Worm (Caenorhabditis elegans) whole organism, L4 larva: ENCODE data around the gene tatn-1.
A peak's percentile ranks its signal among the peaks of the same experiment; 100 is the strongest.

Experiments used
- F10B5.3 ChIP-seq: sonication (generic microtip); optimal IDR thresholded peaks from 2 replicates; lab custom pipeline; 2016; ENCODE audit warnings: mild to moderate bottlenecking, missing genetic modification characterization, missing compliant biosample characterization
- F26F4.8 ChIP-seq: fragments of 200-800 bp; sonication (Bioruptor generic); conservative IDR thresholded peaks from 2 replicates; pipeline ENCODE4 v1.3.6; 2022; ENCODE audit warnings: missing genetic modification characterization, missing compliant biosample characterization
- F49E8.2 ChIP-seq: sonication (generic microtip); optimal IDR thresholded peaks from 2 replicates; lab custom pipeline; 2016; ENCODE audit warnings: missing compliant biosample characterization, mild to moderate bottlenecking, missing genetic modification characterization, borderline replicate concordance
- R02D3.7 ChIP-seq: fragments of 150-350 bp; sonication (generic microtip); optimal IDR thresholded peaks from 3 replicates; lab custom pipeline; 2014; ENCODE audit warnings: missing biosample characterization, missing genetic modification characterization
- Y105C5A.15 ChIP-seq: fragments of 200-800 bp; sonication (Bioruptor generic); IDR thresholded peaks from 2 replicates; pipeline ENCODE4 v1.3.6; 2022; ENCODE audit warnings: missing genetic modification characterization, missing compliant biosample characterization
- ZK546.5 ChIP-seq, 2 experiments: sonication (generic microtip); optimal IDR thresholded peaks; 2 replicates each; lab custom pipeline; 2017; ENCODE audit warnings: missing biosample characterization in 2 of 2, missing genetic modification characterization in 2 of 2
- aha-1 ChIP-seq: fragments of 150-350 bp; peaks from one replicate; lab custom pipeline; 2014; ENCODE audit warnings: missing biosample characterization, missing genetic modification characterization
- aly-2 ChIP-seq: sonication (generic microtip); optimal IDR thresholded peaks from 2 replicates; lab custom pipeline; 2018; ENCODE audit warnings: missing biosample characterization, missing genetic modification characterization
- ama-1 ChIP-seq: fragments of 150-350 bp; optimal IDR thresholded peaks from 2 replicates; lab custom pipeline; 2014; ENCODE audit warnings: inconsistent platforms, mixed read lengths
- attf-4 ChIP-seq: sonication (generic microtip); optimal IDR thresholded peaks from 3 replicates; lab custom pipeline; 2017; ENCODE audit warnings: missing biosample characterization, missing genetic modification characterization
- ceh-44 ChIP-seq: fragments of 200-800 bp; sonication (Bioruptor generic); IDR thresholded peaks from 2 replicates; pipeline ENCODE4 v1.3.6; 2022; ENCODE audit warnings: missing genetic modification reagents, missing genetic modification characterization, missing compliant biosample characterization
- ceh-62 ChIP-seq: sonication (generic microtip); optimal IDR thresholded peaks from 2 replicates; lab custom pipeline; 2017; ENCODE audit warnings: missing biosample characterization, missing genetic modification characterization
- ctbp-1 ChIP-seq: fragments of 200-800 bp; sonication (Bioruptor generic); IDR thresholded peaks from 2 replicates; pipeline ENCODE4 v1.3.6; 2022; ENCODE audit warnings: missing genetic modification reagents, missing genetic modification characterization, missing compliant biosample characterization
- daf-8 ChIP-seq: fragments of 200-800 bp; sonication (Bioruptor generic); IDR thresholded peaks from 2 replicates; pipeline ENCODE4 v1.3.6; 2022; ENCODE audit warnings: missing genetic modification characterization, missing compliant biosample characterization
- dmd-8 ChIP-seq: fragments of 200-800 bp; sonication (Bioruptor generic); IDR thresholded peaks from 2 replicates; pipeline ENCODE4 v1.3.6; 2022; ENCODE audit warnings: missing genetic modification characterization, missing compliant biosample characterization
- dmd-9 ChIP-seq: fragments of 200-800 bp; sonication (Bioruptor generic); IDR thresholded peaks from 2 replicates; pipeline ENCODE4 v1.3.6; 2022; ENCODE audit warnings: missing genetic modification reagents, missing genetic modification characterization, missing compliant biosample characterization
- dpl-1 ChIP-seq: fragments of 150-350 bp; optimal IDR thresholded peaks from 2 replicates; lab custom pipeline; 2014; ENCODE audit warnings: missing biosample characterization, missing genetic modification reagents, missing genetic modification characterization
- dve-1 ChIP-seq: sonication (generic microtip); optimal IDR thresholded peaks from 2 replicates; lab custom pipeline; 2017; ENCODE audit warnings: antibody characterized with exemption, mild to moderate bottlenecking, missing genetic modification characterization, missing compliant biosample characterization; ENCODE audit not compliant: insufficient read depth
- egl-27 ChIP-seq: sonication (generic microtip); optimal IDR thresholded peaks from 3 replicates; lab custom pipeline; 2017; ENCODE audit warnings: missing biosample characterization, missing genetic modification reagents, missing genetic modification characterization
- egl-43 ChIP-seq: fragments of 200-800 bp; sonication (Bioruptor generic); IDR thresholded peaks from 2 replicates; pipeline ENCODE4 v1.3.6; 2022; ENCODE audit warnings: missing genetic modification reagents, missing genetic modification characterization, missing compliant biosample characterization
- gei-8 ChIP-seq: fragments of 200-800 bp; sonication (Bioruptor generic); optimal IDR thresholded peaks from 2 replicates; lab custom pipeline; 2018; ENCODE audit warnings: mild to moderate bottlenecking, missing genetic modification characterization, missing compliant biosample characterization
- hlh-11 ChIP-seq: fragments of 200-800 bp; sonication (Bioruptor generic); optimal IDR thresholded peaks from 2 replicates; lab custom pipeline; 2018; ENCODE audit warnings: mild to moderate bottlenecking, missing genetic modification characterization, missing compliant biosample characterization
- jun-1 ChIP-seq: fragments of 150-350 bp; optimal IDR thresholded peaks from 2 replicates; lab custom pipeline; 2014; ENCODE audit warnings: missing biosample characterization, missing genetic modification reagents, missing genetic modification characterization
- lin-1 ChIP-seq: fragments of 200-800 bp; sonication (Bioruptor generic); IDR thresholded peaks from 2 replicates; pipeline ENCODE4 v1.3.6; 2022; ENCODE audit warnings: missing genetic modification reagents, missing genetic modification characterization, missing compliant biosample characterization
- lin-13 ChIP-seq: fragments of 150-350 bp; optimal IDR thresholded peaks from 2 replicates; lab custom pipeline; 2014; ENCODE audit warnings: missing biosample characterization, missing genetic modification reagents, missing genetic modification characterization
- lin-15B ChIP-seq: fragments of 150-350 bp; sonication (generic microtip); optimal IDR thresholded peaks from 3 replicates; lab custom pipeline; 2014; ENCODE audit warnings: missing biosample characterization, missing genetic modification characterization
- lin-38 ChIP-seq: fragments of 200-800 bp; sonication (Bioruptor generic); IDR thresholded peaks from 2 replicates; pipeline ENCODE4 v1.3.6; 2022; ENCODE audit warnings: missing genetic modification reagents, missing genetic modification characterization, missing compliant biosample characterization
- lin-39 ChIP-seq: fragments of 150-350 bp; optimal IDR thresholded peaks from 2 replicates; lab custom pipeline; 2014; ENCODE audit warnings: missing biosample characterization, missing genetic modification reagents, missing genetic modification characterization
- madf-9 ChIP-seq: fragments of 200-800 bp; sonication (Bioruptor generic); conservative IDR thresholded peaks from 2 replicates; pipeline ENCODE4 v1.3.6; 2022; ENCODE audit warnings: missing genetic modification reagents, missing genetic modification characterization, missing compliant biosample characterization
- mdt-29 ChIP-seq: fragments of 200-800 bp; sonication (Bioruptor generic); IDR thresholded peaks from 2 replicates; pipeline ENCODE4 v1.3.6; 2022; ENCODE audit warnings: missing genetic modification reagents, missing genetic modification characterization, missing compliant biosample characterization
- mep-1 ChIP-seq: fragments of 150-350 bp; sonication (generic microtip); optimal IDR thresholded peaks from 3 replicates; lab custom pipeline; 2014; ENCODE audit warnings: missing biosample characterization, missing genetic modification characterization
- mxl-2 ChIP-seq: fragments of 200-800 bp; sonication (Bioruptor generic); conservative IDR thresholded peaks from 2 replicates; pipeline ENCODE4 v1.3.6; 2022; ENCODE audit warnings: missing genetic modification reagents, missing genetic modification characterization, missing compliant biosample characterization
- nhr-102 ChIP-seq: sonication (generic microtip); optimal IDR thresholded peaks from 2 replicates; lab custom pipeline; 2016; ENCODE audit warnings: mild to moderate bottlenecking, missing genetic modification characterization, moderate library complexity, missing compliant biosample characterization
- nhr-25 ChIP-seq: sonication (generic microtip); optimal IDR thresholded peaks from 2 replicates; lab custom pipeline; 2017; ENCODE audit warnings: missing genetic modification characterization, mild to moderate bottlenecking, missing compliant biosample characterization, antibody characterized with exemption, moderate library complexity, borderline replicate concordance; ENCODE audit not compliant: insufficient read depth
- nhr-28 ChIP-seq: fragments of 150-350 bp; optimal IDR thresholded peaks from 2 replicates; lab custom pipeline; 2014; ENCODE audit warnings: missing biosample characterization, missing genetic modification characterization
- nhr-76 ChIP-seq: fragments of 150-350 bp; optimal IDR thresholded peaks from 2 replicates; lab custom pipeline; 2014; ENCODE audit warnings: missing biosample characterization, missing genetic modification characterization
- nhr-77 ChIP-seq: fragments of 150-350 bp; optimal IDR thresholded peaks from 2 replicates; lab custom pipeline; 2014; ENCODE audit warnings: missing biosample characterization, missing genetic modification characterization
- saeg-2 ChIP-seq: fragments of 200-800 bp; sonication (Bioruptor generic); IDR thresholded peaks from 2 replicates; pipeline ENCODE4 v1.3.6; 2022; ENCODE audit warnings: missing genetic modification reagents, missing genetic modification characterization, missing compliant biosample characterization
- sdz-12 ChIP-seq: fragments of 200-800 bp; sonication (Bioruptor generic); optimal IDR thresholded peaks from 2 replicates; lab custom pipeline; 2018; ENCODE audit warnings: mild to moderate bottlenecking, missing genetic modification characterization, missing compliant biosample characterization
- set-16 ChIP-seq: fragments of 200-800 bp; sonication (Bioruptor generic); IDR thresholded peaks from 2 replicates; pipeline ENCODE4 v1.3.6; 2022; ENCODE audit warnings: missing genetic modification reagents, missing genetic modification characterization, missing compliant biosample characterization
- skn-1 ChIP-seq: fragments of 150-350 bp; optimal IDR thresholded peaks from 2 replicates; lab custom pipeline; 2014; ENCODE audit warnings: missing biosample characterization, missing genetic modification characterization
- snpc-4 ChIP-seq: fragments of 150-350 bp; optimal IDR thresholded peaks from 2 replicates; lab custom pipeline; 2014; ENCODE audit warnings: missing biosample characterization, missing genetic modification characterization
- spr-1 ChIP-seq: sonication (generic microtip); optimal IDR thresholded peaks from 2 replicates; lab custom pipeline; 2016; ENCODE audit warnings: mild to moderate bottlenecking, missing genetic modification characterization, missing compliant biosample characterization
- vab-7 ChIP-seq: fragments of 200-800 bp; sonication (Bioruptor generic); IDR thresholded peaks from 2 replicates; pipeline ENCODE4 v1.3.6; 2022; ENCODE audit warnings: missing genetic modification reagents, missing genetic modification characterization, missing compliant biosample characterization
- zag-1 ChIP-seq: fragments of 150-350 bp; optimal IDR thresholded peaks from 2 replicates; lab custom pipeline; 2014; ENCODE audit warnings: missing biosample characterization, missing genetic modification characterization
- zfp-2 ChIP-seq: sonication (generic microtip); optimal IDR thresholded peaks from 2 replicates; lab custom pipeline; 2016; ENCODE audit warnings: mild to moderate bottlenecking, missing genetic modification characterization, missing compliant biosample characterization
- zfp-3 ChIP-seq: fragments of 200-800 bp; sonication (Bioruptor generic); conservative IDR thresholded peaks from 2 replicates; pipeline ENCODE4 v1.3.6; 2022; ENCODE audit warnings: missing genetic modification reagents, missing genetic modification characterization, missing compliant biosample characterization
- ztf-7 ChIP-seq: fragments of 150-350 bp; optimal IDR thresholded peaks from 2 replicates; lab custom pipeline; 2014; ENCODE audit warnings: missing biosample characterization, missing genetic modification characterization

Gene tatn-1

ce11 chrX:14816717-14817116 is 25.9 kb downstream of the tatn-1 start (continued):
- TF ChIP-seq ceh-62 = no peak
- TF ChIP-seq zfp-3 (GFP tag; lab: Robert Waterston, UW) = no peak
- TF ChIP-seq lin-1 (GFP tag; lab: Robert Waterston, UW) = peak; percentile 51; the same call in 1 of the 2 replicates

ce11 chrX:14818464-14819259 is 27.9 kb downstream of the tatn-1 start, which contains the start of gene epn-1:
TSS of gene epn-1 (minus strand) at chrX:14818514.
- TF ChIP-seq jun-1 (peak; percentile 93), R02D3.7 (tag; lab: Kevin White, UChicago) (no peak), madf-9 (GFP tag; lab: Robert Waterston, UW) (peak; percentile 96), nhr-77 (tag; lab: Kevin White, UChicago) (peak; percentile 82), dmd-9 (GFP tag; lab: Robert Waterston, UW) (peak; percentile 92), F26F4.8 (GFP tag; lab: Robert Waterston, UW) (no peak), lin-15B (peak; percentile 10), attf-4 (tag; lab: Kevin White, UChicago) (no peak), nhr-25 (tag; lab: Kevin White, UChicago) (peak; percentile 85), zag-1 (tag; lab: Kevin White, UChicago) (peak; percentile 72), aly-2 (tag; lab: Kevin White, UChicago) (no peak), ztf-7 (tag; lab: Kevin White, UChicago) (peak; percentile 59), nhr-76 (tag; lab: Kevin White, UChicago) (peak; percentile 66), ceh-62 (no peak), daf-8 (GFP tag; lab: Robert Waterston, UW) (0 out of 2 replicates have a peak, but pooled peaks have one; percentile 55), nhr-102 (peak; percentile 98), egl-43 (peak; percentile 94), gei-8 (GFP tag; lab: Kevin White, UChicago) (peak; percentile 99), snpc-4 (tag; lab: Kevin White, UChicago) (no peak), ZK546.5 (tag; optimal IDR thresholded peaks at IDR 0.05; lab: Kevin White, UChicago) (peak in 1 of 2 experiments; percentile 49), vab-7 (GFP tag; lab: Robert Waterston, UW) (peak; percentile 70; the same call in 1 of the 2 replicates), Y105C5A.15 (0 out of 2 replicates have a peak, but pooled peaks have one; percentile 35), mep-1 (tag; lab: Kevin White, UChicago) (peak; percentile 98), egl-27 (tag; lab: Kevin White, UChicago) (no peak), ama-1 (lab: Kevin White, UChicago) (peak; percentile 18), ctbp-1 (GFP tag; lab: Robert Waterston, UW) (peak; percentile 96), sdz-12 (GFP tag; lab: Kevin White, UChicago) (peak; percentile 64), mxl-2 (GFP tag; lab: Robert Waterston, UW) (peak; percentile 92), lin-38 (GFP tag; lab: Robert Waterston, UW) (peak; percentile 80), dpl-1 (GFP tag; lab: Kevin White, UChicago) (peak; percentile 73), saeg-2 (GFP tag; lab: Robert Waterston, UW) (peak; percentile 95), skn-1 (tag; lab: Kevin White, UChicago) (no peak), nhr-28 (tag; lab: Kevin White, UChicago) (peak; percentile 97), mdt-29 (GFP tag; lab: Robert Waterston, UW) (peak; percentile 90), aha-1 (tag; lab: Kevin White, UChicago) (peak; percentile 100), dmd-8 (GFP tag; lab: Robert Waterston, UW) (no peak), lin-13 (peak; percentile 89), set-16 (GFP tag; lab: Robert Waterston, UW) (peak; percentile 99), zfp-2 (tag; lab: Kevin White, UChicago) (peak; percentile 66), F10B5.3 (tag; lab: Kevin White, UChicago) (peak; percentile 74), spr-1 (tag; lab: Kevin White, UChicago) (peak; percentile 94), hlh-11 (peak; percentile 100), dve-1 (peak; percentile 95), ceh-44 (no peak), F49E8.2 (tag; lab: Kevin White, UChicago) (no peak), lin-39 (peak; percentile 36)
